Fruit fly (Drosophila melanogaster) whole organism, embryonic: Measurements from ENCODE around the gene Nubp1.

ENCODE experiments used
- Awh ChIP-seq: fragments of 200-800 bp; sonication (Bioruptor generic); IDR thresholded peaks from 2 replicates; pipeline ENCODE4, ENCODE4 v1.3.6; 2022; ENCODE audit warnings: missing biosample characterization, missing genetic modification characterization
- B-H1 ChIP-seq: fragments of 200-800 bp; sonication (Bioruptor generic); IDR thresholded peaks from 3 replicates; pipeline ENCODE4 v1.3.6; 2022; ENCODE audit warnings: missing biosample characterization, missing genetic modification characterization
- BEAF-32 ChIP-seq: fragments of 200-800 bp; sonication (Bioruptor generic); optimal IDR thresholded peaks from 3 replicates; lab custom pipeline; 2017; ENCODE audit warnings: missing biosample characterization, missing genetic modification characterization, mild to moderate bottlenecking, moderate library complexity, missing genetic modification reagents
- CG10959 ChIP-seq: fragments of 200-800 bp; sonication (Bioruptor generic); IDR thresholded peaks from 2 replicates; pipeline ENCODE4 v1.3.6; 2022; ENCODE audit warnings: missing biosample characterization, missing genetic modification characterization
- CG11093 ChIP-seq: fragments of 200-800 bp; sonication (Bioruptor generic); IDR thresholded peaks from 3 replicates; pipeline ENCODE4 v1.3.6; 2022; ENCODE audit warnings: missing biosample characterization, missing genetic modification characterization
- CG12071 ChIP-seq: fragments of 200-800 bp; sonication (Bioruptor generic); optimal IDR thresholded peaks from 3 replicates; lab custom pipeline; 2018; ENCODE audit warnings: missing biosample characterization, mild to moderate bottlenecking, missing genetic modification characterization
- CG1233 ChIP-seq: fragments of 200-800 bp; sonication (Bioruptor generic); optimal IDR thresholded peaks from 4 replicates; lab custom pipeline; 2018; ENCODE audit warnings: missing biosample characterization, mild to moderate bottlenecking, missing genetic modification characterization
- CG13296 ChIP-seq: fragments of 200-800 bp; sonication (Bioruptor generic); optimal IDR thresholded peaks from 3 replicates; lab custom pipeline; 2018; ENCODE audit warnings: missing biosample characterization, mild to moderate bottlenecking, missing genetic modification characterization
- CG13775 ChIP-seq: fragments of 200-800 bp; sonication (Bioruptor generic); optimal IDR thresholded peaks from 3 replicates; lab custom pipeline; 2017; ENCODE audit warnings: missing biosample characterization, mild to moderate bottlenecking, missing genetic modification characterization
- CG15696 ChIP-seq: fragments of 200-800 bp; sonication (Bioruptor generic); optimal IDR thresholded peaks from 2 replicates; lab custom pipeline; 2019; ENCODE audit warnings: missing biosample characterization, mild to moderate bottlenecking, missing genetic modification characterization, moderate library complexity
- CG16863 ChIP-seq: fragments of 200-800 bp; sonication (Bioruptor generic); optimal IDR thresholded peaks from 3 replicates; lab custom pipeline; 2016; ENCODE audit warnings: missing biosample characterization, missing genetic modification characterization
- CG17328 ChIP-seq: fragments of 200-800 bp; sonication (Bioruptor generic); IDR thresholded peaks from 2 replicates; pipeline ENCODE4 v1.3.6; 2022; ENCODE audit warnings: missing biosample characterization, missing genetic modification characterization
- CG17912 ChIP-seq: fragments of 200-800 bp; sonication (Bioruptor generic); optimal IDR thresholded peaks from 2 replicates; lab custom pipeline; 2018; ENCODE audit warnings: missing biosample characterization, mild to moderate bottlenecking, missing genetic modification characterization
- CG18619 ChIP-seq: fragments of 200-800 bp; sonication (Bioruptor generic); optimal IDR thresholded peaks from 3 replicates; lab custom pipeline; 2017; ENCODE audit warnings: missing biosample characterization, mild to moderate bottlenecking, missing genetic modification characterization
- CG2199 ChIP-seq: fragments of 200-800 bp; sonication (Bioruptor generic); IDR thresholded peaks from 3 replicates; pipeline ENCODE4 v1.3.6; 2022; ENCODE audit warnings: missing biosample characterization, missing genetic modification characterization
- CG31224 ChIP-seq: fragments of 200-800 bp; sonication (Bioruptor generic); IDR thresholded peaks from 2 replicates; pipeline ENCODE4 v1.3.6; 2022; ENCODE audit warnings: missing biosample characterization, missing genetic modification characterization
- CG3847 ChIP-seq: fragments of 200-800 bp; sonication (Bioruptor generic); IDR thresholded peaks from 2 replicates; pipeline ENCODE4 v1.3.6; 2022; ENCODE audit warnings: missing biosample characterization, missing genetic modification characterization
- CG4282 ChIP-seq: fragments of 200-800 bp; sonication (Bioruptor generic); optimal IDR thresholded peaks from 2 replicates; lab custom pipeline; 2016; ENCODE audit warnings: missing biosample characterization, missing genetic modification characterization
- CG4328 ChIP-seq: fragments of 200-800 bp; sonication (Bioruptor generic); optimal IDR thresholded peaks from 3 replicates; lab custom pipeline; 2017; ENCODE audit warnings: missing biosample characterization, missing genetic modification reagents, missing genetic modification characterization
- CG4854 ChIP-seq: fragments of 200-800 bp; sonication (Bioruptor generic); optimal IDR thresholded peaks from 2 replicates; lab custom pipeline; 2016; ENCODE audit warnings: missing biosample characterization, missing genetic modification characterization, inconsistent platforms
- CG5180 ChIP-seq: fragments of 200-800 bp; sonication (Bioruptor generic); optimal IDR thresholded peaks from 3 replicates; lab custom pipeline; 2017; ENCODE audit warnings: missing biosample characterization, missing genetic modification characterization, mild to moderate bottlenecking, moderate library complexity, missing genetic modification reagents
- CG7839 ChIP-seq: fragments of 200-800 bp; sonication (Bioruptor generic); optimal IDR thresholded peaks from 3 replicates; lab custom pipeline; 2018; ENCODE audit warnings: missing biosample characterization, mild to moderate bottlenecking, missing genetic modification characterization, moderate library complexity
- CG8765 ChIP-seq: fragments of 200-800 bp; sonication (Bioruptor generic); IDR thresholded peaks from 2 replicates; pipeline ENCODE4 v1.3.6; 2022; ENCODE audit warnings: missing biosample characterization, missing genetic modification characterization
- CrebB ChIP-seq: fragments of 200-800 bp; sonication (Bioruptor generic); optimal IDR thresholded peaks from 3 replicates; lab custom pipeline; 2018; ENCODE audit warnings: missing biosample characterization, mild to moderate bottlenecking, missing genetic modification characterization
- D19A ChIP-seq: fragments of 200-800 bp; optimal IDR thresholded peaks from 3 replicates; lab custom pipeline; 2019; ENCODE audit warnings: missing biosample characterization, mild to moderate bottlenecking, missing genetic modification characterization, moderate library complexity
- Dfd ChIP-seq, 2 experiments: fragments of >200 bp; optimal IDR thresholded peaks; 2 replicates each; lab custom pipeline; 2017; ENCODE audit warnings: missing biosample characterization in 2 of 2, missing genetic modification characterization in 2 of 2
- Dp ChIP-seq: fragments of 200-800 bp; sonication (Bioruptor generic); optimal IDR thresholded peaks from 2 replicates; lab custom pipeline; 2018; ENCODE audit warnings: missing biosample characterization, mild to moderate bottlenecking, missing genetic modification characterization, moderate library complexity
- E2f1 ChIP-seq: fragments of 200-800 bp; sonication (Bioruptor generic); IDR thresholded peaks from 2 replicates; pipeline ENCODE4 v1.3.6; 2022; ENCODE audit warnings: missing biosample characterization, missing genetic modification characterization
- Fer3 ChIP-seq: fragments of 200-800 bp; sonication (Bioruptor generic); optimal IDR thresholded peaks from 2 replicates; lab custom pipeline; 2018; ENCODE audit warnings: missing biosample characterization, mild to moderate bottlenecking, missing genetic modification characterization, moderate library complexity
- Kr ChIP-seq: fragments of 200-800 bp; sonication (Bioruptor generic); optimal IDR thresholded peaks from 2 replicates; lab custom pipeline; 2017; ENCODE audit warnings: missing biosample characterization, mild to moderate bottlenecking, missing genetic modification characterization
- Meics ChIP-seq: fragments of 200-800 bp; sonication (Bioruptor generic); optimal IDR thresholded peaks from 2 replicates; lab custom pipeline; 2017; ENCODE audit warnings: missing biosample characterization, mild to moderate bottlenecking, missing genetic modification characterization
- NfI ChIP-seq: fragments of 200-800 bp; sonication (Bioruptor generic); optimal IDR thresholded peaks from 3 replicates; lab custom pipeline; 2018; ENCODE audit warnings: missing biosample characterization, mild to moderate bottlenecking, missing genetic modification characterization, moderate library complexity
- Rfx ChIP-seq: fragments of 200-800 bp; sonication (Bioruptor generic); IDR thresholded peaks from 2 replicates; pipeline ENCODE4 v1.3.6; 2022; ENCODE audit warnings: missing biosample characterization, missing genetic modification characterization
- Ssrp ChIP-seq: fragments of 200-800 bp; sonication (Bioruptor generic); optimal IDR thresholded peaks from 2 replicates; lab custom pipeline; 2018; ENCODE audit warnings: missing biosample characterization, mild to moderate bottlenecking, missing genetic modification characterization, moderate library complexity
- Usf ChIP-seq: fragments of 200-800 bp; sonication (Bioruptor generic); optimal IDR thresholded peaks from 2 replicates; lab custom pipeline; 2017; ENCODE audit warnings: missing genotype, missing biosample characterization, missing genetic modification characterization
- ara ChIP-seq: fragments of 200-800 bp; sonication (Bioruptor generic); IDR thresholded peaks from 2 replicates; pipeline ENCODE4 v1.3.6; 2022; ENCODE audit warnings: missing biosample characterization, missing genetic modification characterization
- bcd ChIP-seq: fragments of 200-800 bp; sonication (Bioruptor generic); optimal IDR thresholded peaks from 2 replicates; lab custom pipeline; 2017; ENCODE audit warnings: missing biosample characterization, mild to moderate bottlenecking, missing genetic modification characterization
- crol ChIP-seq: fragments of 200-800 bp; sonication (Bioruptor generic); IDR thresholded peaks from 2 replicates; pipeline ENCODE4 v1.3.6; 2022; ENCODE audit warnings: missing biosample characterization, missing genetic modification characterization
- eve ChIP-seq, 2 experiments: fragments of >200 bp; optimal IDR thresholded peaks; 2 replicates each; lab custom pipeline; 2017; ENCODE audit warnings: missing biosample characterization in 2 of 2, missing genetic modification characterization in 2 of 2
- gcm ChIP-seq: fragments of 200-800 bp; sonication (Bioruptor generic); optimal IDR thresholded peaks from 2 replicates; lab custom pipeline; 2019; ENCODE audit warnings: missing biosample characterization, mild to moderate bottlenecking, missing genetic modification characterization, moderate library complexity
- hth ChIP-seq: fragments of >200 bp; optimal IDR thresholded peaks from 2 replicates; lab custom pipeline; 2017; ENCODE audit warnings: inconsistent platforms
- inv ChIP-seq: fragments of 200-800 bp; sonication (Bioruptor generic); IDR thresholded peaks from 2 replicates; pipeline ENCODE4 v1.3.6; 2022; ENCODE audit warnings: missing biosample characterization, missing genetic modification characterization; ENCODE audit not compliant: partially characterized antibody
- mld ChIP-seq: fragments of 200-800 bp; sonication (Bioruptor generic); IDR thresholded peaks from 3 replicates; pipeline ENCODE4 v1.3.6; 2022; ENCODE audit warnings: missing biosample characterization, missing genetic modification characterization; ENCODE audit not compliant: partially characterized antibody
- phol ChIP-seq: fragments of 200-800 bp; sonication (Bioruptor generic); optimal IDR thresholded peaks from 3 replicates; lab custom pipeline; 2018; ENCODE audit warnings: missing biosample characterization, mild to moderate bottlenecking, missing genetic modification characterization, moderate library complexity
- prd ChIP-seq, 3 experiments: fragments of >200 bp in 2 of 3; fragments of 200-800 bp in 1 of 3; sonication (Bioruptor generic) in 1 of 3; optimal IDR thresholded peaks in 2 of 3; IDR thresholded peaks in 1 of 3; 2 replicates in 2 of 3; 3 replicates in 1 of 3; pipeline versions ENCODE4 v1.3.6 to Lab custom; 2017 to 2022; ENCODE audit warnings: missing biosample characterization in 1 of 3, missing genetic modification characterization in 1 of 3
- slbo ChIP-seq: fragments of 200-800 bp; sonication (Bioruptor generic); IDR thresholded peaks from 2 replicates; pipeline ENCODE4 v1.3.6; 2022; ENCODE audit warnings: missing biosample characterization, missing genetic modification characterization
- slou ChIP-seq: fragments of 200-800 bp; sonication (Bioruptor generic); optimal IDR thresholded peaks from 3 replicates; lab custom pipeline; 2016; ENCODE audit warnings: missing biosample characterization, missing genetic modification characterization
- sna ChIP-seq: fragments of 200-800 bp; sonication (Bioruptor generic); IDR thresholded peaks from 2 replicates; pipeline ENCODE4 v1.3.6; 2022; ENCODE audit warnings: missing biosample characterization, missing genetic modification characterization; ENCODE audit not compliant: partially characterized antibody
- sob ChIP-seq: fragments of 200-800 bp; sonication (Bioruptor generic); IDR thresholded peaks from 2 replicates; pipeline ENCODE4 v1.3.6; 2022; ENCODE audit warnings: missing biosample characterization, missing genetic modification characterization
- tin ChIP-seq: fragments of 200-800 bp; sonication (Bioruptor generic); optimal IDR thresholded peaks from 3 replicates; lab custom pipeline; 2016; ENCODE audit warnings: missing biosample characterization, missing genetic modification characterization
- trem ChIP-seq: fragments of 200-800 bp; optimal IDR thresholded peaks from 3 replicates; lab custom pipeline; 2019; ENCODE audit warnings: missing biosample characterization, mild to moderate bottlenecking, missing genetic modification characterization, moderate library complexity
- yki ChIP-seq: fragments of >200 bp; optimal IDR thresholded peaks from 3 replicates; lab custom pipeline; 2018

Gene Nubp1

dm6 chr2L:16703753-16704152, 28.6 kb upstream of the Nubp1 start (continued):
- no peak for TF ChIP-seq CG13296
- no peak for TF ChIP-seq gcm (GFP tag; lab: Kevin White, UChicago)
- no peak for TF ChIP-seq BEAF-32 (GFP tag; lab: Kevin White, UChicago)
- TF ChIP-seq yki (lab: Kevin White, UChicago): no peak
- peak; percentile 74 for TF ChIP-seq Dp (GFP tag; lab: Kevin White, UChicago)
- TF ChIP-seq D19A (tag; lab: Kevin White, UChicago): no peak
- peak; percentile 34 for TF ChIP-seq tin (GFP tag; lab: Kevin White, UChicago)
- peak; percentile 18 for TF ChIP-seq slou (GFP tag; lab: Kevin White, UChicago)
- TF ChIP-seq CG4328 (GFP tag; lab: Kevin White, UChicago): no peak
- no peak for TF ChIP-seq phol (tag; lab: Kevin White, UChicago)
- no peak for TF ChIP-seq Usf
- no peak for TF ChIP-seq Meics (GFP tag; lab: Kevin White, UChicago)
- no peak for TF ChIP-seq Fer3 (tag; lab: Kevin White, UChicago)
- TF ChIP-seq CG3847 (GFP tag; lab: Robert Waterston, UW): peak; percentile 41; the same call in 1 of the 2 replicates
- TF ChIP-seq eve (GFP tag; optimal IDR thresholded peaks at IDR 0.05; lab: Kevin White, UChicago): no peak
- no peak for TF ChIP-seq CG17912
- no peak for TF ChIP-seq CG4282 (GFP tag; lab: Kevin White, UChicago)
- no peak for TF ChIP-seq ara
- no peak for TF ChIP-seq CG1233 (GFP tag; lab: Kevin White, UChicago)
- TF ChIP-seq CG13775 (GFP tag; lab: Kevin White, UChicago): peak; percentile 63
- no peak for TF ChIP-seq CG16863 (GFP tag; lab: Kevin White, UChicago)
- no peak for TF ChIP-seq Rfx
- no peak for TF ChIP-seq CG10959
- TF ChIP-seq B-H1: no peak
- TF ChIP-seq CG4854: peak; percentile 31
- no peak for TF ChIP-seq CG2199 (GFP tag; lab: Robert Waterston, UW)
- TF ChIP-seq slbo: peak; percentile 73
- TF ChIP-seq Dfd (GFP tag; optimal IDR thresholded peaks at IDR 0.05; lab: Kevin White, UChicago): no peak
- no peak for TF ChIP-seq CG15696
- no peak for TF ChIP-seq prd (optimal IDR thresholded peaks at IDR 0.05; lab: Kevin White, UChicago)
- TF ChIP-seq prd (GFP tag; IDR thresholded peaks at IDR 0.05; lab: Robert Waterston, UW): no peak
- no peak for TF ChIP-seq crol (GFP tag; lab: Robert Waterston, UW)
- TF ChIP-seq inv (GFP tag; lab: Robert Waterston, UW): no peak
- TF ChIP-seq CG11093 (GFP tag; lab: Robert Waterston, UW): no peak
- no peak for TF ChIP-seq CG8765 (GFP tag; lab: Robert Waterston, UW)
- peak; percentile 67 for TF ChIP-seq NfI (GFP tag; lab: Kevin White, UChicago)
- no peak for TF ChIP-seq sna (GFP tag; lab: Robert Waterston, UW)
- no peak for TF ChIP-seq CG31224 (GFP tag; lab: Robert Waterston, UW)
- peak; percentile 38 for TF ChIP-seq CrebB
- no peak; the same call in 1 of the 2 replicates for TF ChIP-seq CG17328 (GFP tag; lab: Robert Waterston, UW)
- no peak for TF ChIP-seq hth (lab: Kevin White, UChicago)
- TF ChIP-seq CG5180 (GFP tag; lab: Kevin White, UChicago): no peak
- no peak for TF ChIP-seq CG18619 (GFP tag; lab: Kevin White, UChicago)
- TF ChIP-seq bcd (GFP tag; lab: Kevin White, UChicago): no peak
- TF ChIP-seq E2f1 (GFP tag; lab: Robert Waterston, UW): no peak
- TF ChIP-seq Kr (GFP tag; lab: Kevin White, UChicago): no peak
- no peak for TF ChIP-seq Awh (GFP tag; lab: Robert Waterston, UW)
- no peak for TF ChIP-seq trem
- TF ChIP-seq CG12071 (GFP tag; lab: Kevin White, UChicago): no peak
- TF ChIP-seq Ssrp (tag; lab: Kevin White, UChicago): peak; percentile 41
- TF ChIP-seq mld (GFP tag; lab: Robert Waterston, UW): no peak
- TF ChIP-seq sob (GFP tag; lab: Robert Waterston, UW): peak; percentile 55; the same call in 1 of the 2 replicates
- no peak for TF ChIP-seq CG7839
